Worm (Caenorhabditis elegans) whole organism, L1 larva: ENCODE data around the gene srw-73.

ENCODE experiments used
- ama-1 ChIP-seq: fragments of 150-350 bp; optimal IDR thresholded peaks from 2 replicates; lab custom pipeline; 2014
- fkh-10 ChIP-seq: sonication (generic microtip); optimal IDR thresholded peaks from 2 replicates; lab custom pipeline; 2017; ENCODE audit warnings: missing biosample characterization, missing genetic modification reagents, missing genetic modification characterization
- irx-1 ChIP-seq: sonication (generic microtip); optimal IDR thresholded peaks from 2 replicates; lab custom pipeline; 2016; ENCODE audit warnings: missing genetic modification characterization, missing compliant biosample characterization
- jun-1 ChIP-seq: fragments of 150-350 bp; optimal IDR thresholded peaks from 2 replicates; lab custom pipeline; 2014; ENCODE audit warnings: missing biosample characterization, missing genetic modification reagents, missing genetic modification characterization
- mdl-1 ChIP-seq, 2 experiments: fragments of 150-350 bp; optimal IDR thresholded peaks; 2 replicates each; lab custom pipeline; 2014 to 2017; ENCODE audit warnings: missing biosample characterization in 2 of 2, missing genetic modification characterization in 2 of 2, inconsistent platforms in 1 of 2
- mep-1 ChIP-seq: fragments of 150-350 bp; optimal IDR thresholded peaks from 2 replicates; lab custom pipeline; 2014; ENCODE audit warnings: missing biosample characterization, missing genetic modification characterization
- nhr-28 ChIP-seq: fragments of 150-350 bp; optimal IDR thresholded peaks from 2 replicates; lab custom pipeline; 2014; ENCODE audit warnings: missing biosample characterization, missing genetic modification characterization
- rnt-1 ChIP-seq: sonication (generic microtip); optimal IDR thresholded peaks from 2 replicates; lab custom pipeline; 2016; ENCODE audit warnings: mild to moderate bottlenecking, missing genetic modification characterization, moderate library complexity, missing compliant biosample characterization
- snpc-4 ChIP-seq: fragments of 150-350 bp; optimal IDR thresholded peaks from 2 replicates; lab custom pipeline; 2014; ENCODE audit warnings: missing biosample characterization, missing genetic modification characterization
- vab-15 ChIP-seq: sonication (generic microtip); optimal IDR thresholded peaks from 2 replicates; lab custom pipeline; 2017; ENCODE audit warnings: missing genotype, mild to moderate bottlenecking, missing genetic modification characterization, missing compliant biosample characterization

DNA sequence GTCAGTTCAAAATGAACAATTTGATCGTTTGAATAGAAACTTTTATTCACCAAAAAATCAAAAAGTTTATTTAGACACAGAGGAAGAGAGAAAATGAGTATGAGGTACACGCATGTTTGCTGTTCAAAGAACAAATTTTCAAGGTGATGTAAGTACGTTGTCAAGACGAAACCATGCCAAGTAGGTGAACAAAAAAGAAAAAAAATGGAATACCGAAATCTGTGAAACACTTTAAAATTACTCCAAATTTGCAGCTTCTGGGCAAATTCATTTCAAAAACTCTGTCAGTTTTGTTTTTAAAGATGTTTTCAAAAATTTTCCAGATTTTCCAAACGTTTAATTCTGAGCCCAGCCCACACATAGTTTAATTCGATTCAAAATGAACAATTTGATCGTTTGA lies 7.9 kb downstream of the srw-73 start, which contains the start of gene nhr-271:
- TF ChIP-seq snpc-4 (no peak), fkh-10 (GFP tag; lab: Kevin White, UChicago) (no peak), mdl-1 (tag; optimal IDR thresholded peaks at IDR 0.05; lab: Kevin White, UChicago) (no peak), mep-1 (tag; lab: Kevin White, UChicago) (no peak), jun-1 (tag; lab: Kevin White, UChicago) (no peak), vab-15 (tag; lab: Kevin White, UChicago) (no peak), irx-1 (tag; lab: Kevin White, UChicago) (no peak), ama-1 (no peak), rnt-1 (tag; lab: Kevin White, UChicago) (no peak), nhr-28 (tag; lab: Kevin White, UChicago) (no peak)
